Fruit fly (Drosophila melanogaster) whole organism, embryonic: ENCODE data around the gene Spc105R.
A peak's percentile ranks its signal among the peaks of the same experiment; 100 is the strongest.

Source experiments
- Antp ChIP-seq: fragments of 200-800 bp; sonication (Bioruptor generic); optimal IDR thresholded peaks from 3 replicates; lab custom pipeline; 2016; ENCODE audit warnings: missing biosample characterization, missing genetic modification characterization
- Bdp1 ChIP-seq: fragments of 200-800 bp; sonication (Bioruptor generic); optimal IDR thresholded peaks from 3 replicates; lab custom pipeline; 2016; ENCODE audit warnings: missing biosample characterization, missing genetic modification characterization
- BtbVII ChIP-seq: fragments of 200-800 bp; sonication (Bioruptor generic); optimal IDR thresholded peaks from 3 replicates; lab custom pipeline; 2017; ENCODE audit warnings: missing biosample characterization, mild to moderate bottlenecking, missing genetic modification characterization
- CG10366 ChIP-seq: fragments of 200-800 bp; sonication (Bioruptor generic); IDR thresholded peaks from 2 replicates; pipeline ENCODE4 v1.3.6; 2022; ENCODE audit warnings: missing biosample characterization, missing genetic modification characterization
- CG10543 ChIP-seq: fragments of 200-800 bp; sonication (Bioruptor generic); optimal IDR thresholded peaks from 3 replicates; lab custom pipeline; 2017; ENCODE audit warnings: missing biosample characterization, mild to moderate bottlenecking, missing genetic modification characterization, moderate library complexity
- CG10565 ChIP-seq: fragments of 200-800 bp; sonication (Bioruptor generic); optimal IDR thresholded peaks from 3 replicates; lab custom pipeline; 2016; ENCODE audit warnings: missing biosample characterization, mild to moderate bottlenecking, missing genetic modification characterization
- CG18599 ChIP-seq: fragments of 200-800 bp; sonication (Bioruptor generic); optimal IDR thresholded peaks from 3 replicates; lab custom pipeline; 2017; ENCODE audit warnings: missing biosample characterization, missing genetic modification characterization, mild to moderate bottlenecking, moderate library complexity, missing genetic modification reagents
- CG2202 ChIP-seq: fragments of 200-800 bp; sonication (Bioruptor generic); optimal IDR thresholded peaks from 2 replicates; lab custom pipeline; 2018; ENCODE audit warnings: missing biosample characterization, mild to moderate bottlenecking, missing genetic modification characterization
- CG3281 ChIP-seq: fragments of 200-800 bp; sonication (Bioruptor generic); optimal IDR thresholded peaks from 3 replicates; lab custom pipeline; 2017; ENCODE audit warnings: missing biosample characterization, mild to moderate bottlenecking, missing genetic modification characterization
- CG34376 ChIP-seq: fragments of 200-800 bp; sonication (Bioruptor generic); optimal IDR thresholded peaks from 2 replicates; lab custom pipeline; 2018; ENCODE audit warnings: missing biosample characterization, mild to moderate bottlenecking, missing genetic modification characterization
- CG4360 ChIP-seq: fragments of 200-800 bp; sonication (Bioruptor generic); IDR thresholded peaks from 2 replicates; pipeline ENCODE4 v1.3.6; 2022; ENCODE audit warnings: missing biosample characterization, missing genetic modification characterization
- CG43689 ChIP-seq: fragments of 200-800 bp; sonication (Bioruptor generic); IDR thresholded peaks from 2 replicates; pipeline ENCODE4 v1.3.6; 2022; ENCODE audit warnings: missing biosample characterization, missing genetic modification characterization
- CG4854 ChIP-seq: fragments of 200-800 bp; sonication (Bioruptor generic); optimal IDR thresholded peaks from 2 replicates; lab custom pipeline; 2016; ENCODE audit warnings: missing biosample characterization, missing genetic modification characterization, inconsistent platforms
- CG7745 ChIP-seq: fragments of 200-800 bp; sonication (Bioruptor generic); optimal IDR thresholded peaks from 2 replicates; lab custom pipeline; 2018; ENCODE audit warnings: missing biosample characterization, mild to moderate bottlenecking, missing genetic modification characterization, moderate library complexity
- CG7987 ChIP-seq: fragments of 200-800 bp; sonication (Bioruptor generic); optimal IDR thresholded peaks from 2 replicates; lab custom pipeline; 2018; ENCODE audit warnings: missing biosample characterization, mild to moderate bottlenecking, missing genetic modification characterization, moderate library complexity
- CTCF ChIP-seq: fragments of 200-800 bp; sonication (Bioruptor generic); optimal IDR thresholded peaks from 2 replicates; lab custom pipeline; 2017; ENCODE audit warnings: missing biosample characterization, mild to moderate bottlenecking, missing genetic modification characterization, moderate library complexity
- D ChIP-seq, 2 experiments: fragments of 200-800 bp in 1 of 2; fragments of >200 bp in 1 of 2; sonication (Bioruptor generic) in 1 of 2; optimal IDR thresholded peaks; 2 replicates in 1 of 2; 3 replicates in 1 of 2; lab custom pipeline; 2017; ENCODE audit warnings: mild to moderate bottlenecking in 1 of 2, missing biosample characterization in 1 of 2, missing genetic modification characterization in 1 of 2, missing genetic modification reagents in 1 of 2
- Fer3 ChIP-seq: fragments of 200-800 bp; sonication (Bioruptor generic); optimal IDR thresholded peaks from 2 replicates; lab custom pipeline; 2018; ENCODE audit warnings: missing biosample characterization, mild to moderate bottlenecking, missing genetic modification characterization, moderate library complexity
- Jarid2 ChIP-seq: fragments of 200-800 bp; sonication (Bioruptor generic); optimal IDR thresholded peaks from 3 replicates; lab custom pipeline; 2017; ENCODE audit warnings: mild to moderate bottlenecking, missing biosample characterization, missing genetic modification reagents, missing genetic modification characterization
- Lhr ChIP-seq: fragments of 200-800 bp; sonication (Bioruptor generic); optimal IDR thresholded peaks from 3 replicates; lab custom pipeline; 2017; ENCODE audit warnings: mild to moderate bottlenecking, missing biosample characterization, missing genetic modification reagents, missing genetic modification characterization
- Lim3 ChIP-seq: fragments of 200-800 bp; sonication (Bioruptor generic); IDR thresholded peaks from 2 replicates; pipeline ENCODE4 v1.3.6; 2022; ENCODE audit warnings: missing biosample characterization, missing genetic modification characterization
- Myb ChIP-seq: fragments of 200-800 bp; sonication (Bioruptor generic); optimal IDR thresholded peaks from 2 replicates; lab custom pipeline; 2016; ENCODE audit warnings: missing biosample characterization, missing genetic modification characterization
- NC2β ChIP-seq: fragments of 200-800 bp; sonication (Bioruptor generic); optimal IDR thresholded peaks from 2 replicates; lab custom pipeline; 2016; ENCODE audit warnings: missing biosample characterization, missing genetic modification characterization
- NK7.1 ChIP-seq: fragments of 200-800 bp; sonication (Bioruptor generic); optimal IDR thresholded peaks from 3 replicates; lab custom pipeline; 2016; ENCODE audit warnings: missing biosample characterization, missing genetic modification characterization
- Oli ChIP-seq: fragments of 200-800 bp; sonication (Bioruptor generic); optimal IDR thresholded peaks from 2 replicates; lab custom pipeline; 2018; ENCODE audit warnings: missing biosample characterization, mild to moderate bottlenecking, missing genetic modification characterization, moderate library complexity
- Opbp ChIP-seq: fragments of 200-800 bp; sonication (Bioruptor generic); IDR thresholded peaks from 3 replicates; pipeline ENCODE4 v1.3.6; 2022; ENCODE audit warnings: missing biosample characterization, missing genetic modification characterization; ENCODE audit not compliant: partially characterized antibody
- Ravus ChIP-seq: fragments of 200-800 bp; sonication (Bioruptor generic); IDR thresholded peaks from 2 replicates; pipeline ENCODE4 v1.3.6; 2022; ENCODE audit warnings: missing biosample characterization, missing genetic modification characterization
- Spps ChIP-seq: fragments of 200-800 bp; sonication (Bioruptor generic); optimal IDR thresholded peaks from 2 replicates; lab custom pipeline; 2018; ENCODE audit warnings: missing biosample characterization, mild to moderate bottlenecking, missing genetic modification characterization
- Sry-β ChIP-seq: fragments of 200-800 bp; sonication (Bioruptor generic); optimal IDR thresholded peaks from 2 replicates; lab custom pipeline; 2018; ENCODE audit warnings: missing biosample characterization, mild to moderate bottlenecking, missing genetic modification characterization, moderate library complexity
- Sry-δ ChIP-seq: fragments of 200-800 bp; sonication (Bioruptor generic); optimal IDR thresholded peaks from 2 replicates; lab custom pipeline; 2016; ENCODE audit warnings: missing biosample characterization, missing genetic modification characterization
- TFAM ChIP-seq: fragments of 200-800 bp; sonication (Bioruptor generic); optimal IDR thresholded peaks from 2 replicates; lab custom pipeline; 2017; ENCODE audit warnings: missing biosample characterization, missing genetic modification characterization, inconsistent platforms
- amos ChIP-seq: fragments of 200-800 bp; sonication (Bioruptor generic); IDR thresholded peaks from 2 replicates; pipeline ENCODE4 v1.3.6; 2022; ENCODE audit warnings: missing biosample characterization, missing genetic modification characterization; ENCODE audit not compliant: partially characterized antibody
- ara ChIP-seq: fragments of 200-800 bp; sonication (Bioruptor generic); IDR thresholded peaks from 2 replicates; pipeline ENCODE4 v1.3.6; 2022; ENCODE audit warnings: missing biosample characterization, missing genetic modification characterization
- ato ChIP-seq: fragments of 200-800 bp; sonication (Bioruptor generic); IDR thresholded peaks from 2 replicates; pipeline ENCODE4 v1.3.6; 2022; ENCODE audit warnings: missing biosample characterization, missing genetic modification characterization; ENCODE audit not compliant: partially characterized antibody
- br ChIP-seq: fragments of >200 bp; optimal IDR thresholded peaks from 2 replicates; lab custom pipeline; 2017
- cas ChIP-seq: fragments of 200-800 bp; sonication (Bioruptor generic); IDR thresholded peaks from 2 replicates; pipeline ENCODE4 v1.3.6; 2022; ENCODE audit warnings: missing biosample characterization, missing genetic modification characterization
- chn ChIP-seq: fragments of 200-800 bp; sonication (Bioruptor generic); optimal IDR thresholded peaks from 2 replicates; lab custom pipeline; 2016; ENCODE audit warnings: missing biosample characterization, missing genetic modification characterization
- crol ChIP-seq: fragments of 200-800 bp; sonication (Bioruptor generic); IDR thresholded peaks from 2 replicates; pipeline ENCODE4 v1.3.6; 2022; ENCODE audit warnings: missing biosample characterization, missing genetic modification characterization
- en ChIP-seq: fragments of 200-800 bp; sonication (Bioruptor generic); optimal IDR thresholded peaks from 2 replicates; lab custom pipeline; 2016; ENCODE audit warnings: missing biosample characterization, missing genetic modification characterization
- gt ChIP-seq: fragments of 200-800 bp; sonication (Bioruptor generic); IDR thresholded peaks from 2 replicates; pipeline ENCODE4 v1.3.6; 2022; ENCODE audit warnings: missing biosample characterization, missing genetic modification characterization
- jigr1 ChIP-seq: fragments of 200-800 bp; sonication (Bioruptor generic); IDR thresholded peaks from 3 replicates; pipeline ENCODE4 v1.3.6; 2022; ENCODE audit warnings: missing biosample characterization, missing genetic modification characterization
- ken ChIP-seq: fragments of 200-800 bp; sonication (Bioruptor generic); IDR thresholded peaks from 3 replicates; pipeline ENCODE4 v1.3.6; 2022; ENCODE audit warnings: missing biosample characterization, missing genetic modification characterization
- maf-S ChIP-seq: fragments of 200-800 bp; sonication (Bioruptor generic); optimal IDR thresholded peaks from 2 replicates; lab custom pipeline; 2016; ENCODE audit warnings: missing biosample characterization, missing genetic modification characterization
- salm ChIP-seq: fragments of 200-800 bp; sonication (Bioruptor generic); optimal IDR thresholded peaks from 2 replicates; lab custom pipeline; 2018; ENCODE audit warnings: missing biosample characterization, mild to moderate bottlenecking, missing genetic modification characterization
- scrt ChIP-seq: fragments of 200-800 bp; sonication (Bioruptor generic); optimal IDR thresholded peaks from 2 replicates; lab custom pipeline; 2018; ENCODE audit warnings: missing biosample characterization, mild to moderate bottlenecking, missing genetic modification characterization, moderate library complexity
- seq ChIP-seq: fragments of 200-800 bp; sonication (Bioruptor generic); IDR thresholded peaks from 2 replicates; pipeline ENCODE4 v1.3.6; 2022; ENCODE audit warnings: missing biosample characterization, missing genetic modification characterization
- sisA ChIP-seq: fragments of 200-800 bp; sonication (Bioruptor generic); IDR thresholded peaks from 2 replicates; pipeline ENCODE4 v1.3.6; 2022; ENCODE audit warnings: missing biosample characterization, missing genetic modification characterization
- stc ChIP-seq: fragments of 200-800 bp; sonication (Bioruptor generic); IDR thresholded peaks from 2 replicates; pipeline ENCODE4 v1.3.6; 2022; ENCODE audit warnings: missing biosample characterization, missing genetic modification characterization
- sug ChIP-seq: fragments of 200-800 bp; optimal IDR thresholded peaks from 2 replicates; lab custom pipeline; 2019; ENCODE audit warnings: missing biosample characterization, mild to moderate bottlenecking, missing genetic modification characterization, moderate library complexity
- tio ChIP-seq: fragments of 200-800 bp; sonication (Bioruptor generic); optimal IDR thresholded peaks from 2 replicates; lab custom pipeline; 2017; ENCODE audit warnings: missing biosample characterization, missing genetic modification characterization, inconsistent platforms

The Spc105R gene

DNA sequence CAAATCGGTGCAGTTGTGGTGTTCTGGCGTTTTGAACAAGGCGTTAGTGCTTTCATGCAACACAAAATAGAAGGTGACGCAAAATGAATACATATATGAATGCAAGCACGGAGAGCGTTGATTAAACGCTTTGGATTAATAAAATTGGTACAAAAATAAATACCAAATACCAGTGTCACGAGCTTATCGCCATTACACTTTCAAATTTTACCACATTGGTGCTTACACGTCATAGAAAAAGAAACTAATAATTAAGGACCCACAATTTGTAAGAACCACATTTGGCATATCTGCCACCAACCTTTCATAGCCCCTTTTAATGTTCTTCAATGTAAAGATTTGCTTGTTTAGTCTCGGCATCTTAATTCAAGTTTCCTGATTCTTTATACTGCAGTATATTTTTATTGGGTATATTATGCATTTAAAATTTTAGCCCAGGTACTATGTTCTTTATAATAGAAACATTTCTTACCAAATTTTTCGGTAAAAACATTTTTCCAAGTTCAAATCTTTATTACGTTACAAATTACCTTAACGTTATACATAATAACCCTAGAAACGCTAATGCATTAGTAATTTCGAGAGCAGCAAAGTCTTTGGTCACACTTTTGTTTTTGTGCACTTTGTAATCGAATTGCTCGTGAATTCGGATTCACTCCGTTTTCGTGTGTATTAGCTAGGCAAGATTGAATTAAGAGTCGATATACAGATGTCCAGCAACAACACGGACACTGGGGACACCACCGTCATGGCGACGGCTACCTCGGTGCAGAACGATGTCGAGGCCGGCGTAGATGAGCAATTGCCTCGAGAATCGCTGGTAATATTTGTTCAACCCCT lies 21.8 kb upstream of the Spc105R start, which contains the start of the genes Pex16 and Pex14 (continued):
- no peak for TF ChIP-seq BtbVII (GFP tag; lab: Kevin White, UChicago)
- no peak; the same call in 1 of the 2 replicates for TF ChIP-seq Ravus (GFP tag; lab: Robert Waterston, UW)
- TF ChIP-seq Sry-δ: peak; percentile 44
- no peak for TF ChIP-seq CG7745 (tag; lab: Kevin White, UChicago)
- no peak for TF ChIP-seq Lim3
- no peak for TF ChIP-seq crol (GFP tag; lab: Robert Waterston, UW)
- TF ChIP-seq en (GFP tag; lab: Kevin White, UChicago): peak; percentile 35
- TF ChIP-seq CG43689 (GFP tag; lab: Robert Waterston, UW): 0 out of 2 replicates have a peak, but pooled peaks have one; percentile 11
- no peak for TF ChIP-seq br (lab: Kevin White, UChicago)
- no peak for TF ChIP-seq scrt (GFP tag; lab: Kevin White, UChicago)
- 0 out of 2 replicates have a peak, but pooled peaks have one; percentile 10 for TF ChIP-seq seq
- no peak for TF ChIP-seq CG34376
- peak; percentile 60 for TF ChIP-seq Fer3
- TF ChIP-seq CG10366 (GFP tag; lab: Robert Waterston, UW): peak; percentile 73
- TF ChIP-seq stc: no peak
- TF ChIP-seq amos (GFP tag; lab: Robert Waterston, UW): no peak
- TF ChIP-seq CG4360 (GFP tag; lab: Robert Waterston, UW): no peak
- peak; percentile 38 for TF ChIP-seq CG4854 (GFP tag; lab: Kevin White, UChicago)
- peak; percentile 24 for TF ChIP-seq NC2β
- peak; percentile 66 for TF ChIP-seq Myb
- TF ChIP-seq Bdp1 (GFP tag; lab: Kevin White, UChicago): peak; percentile 31
- peak; percentile 66 for TF ChIP-seq NK7.1 (GFP tag; lab: Kevin White, UChicago)
- no peak for TF ChIP-seq Opbp
- peak; percentile 46 for TF ChIP-seq CG18599 (GFP tag; lab: Kevin White, UChicago)
- TF ChIP-seq CG3281 (GFP tag; lab: Kevin White, UChicago): peak; percentile 64
- TF ChIP-seq CG7987 (GFP tag; lab: Kevin White, UChicago): no peak
- peak; percentile 65 for TF ChIP-seq CG10543
- TF ChIP-seq D (optimal IDR thresholded peaks at IDR 0.05; lab: Kevin White, UChicago): no peak
- TF ChIP-seq D (GFP tag; optimal IDR thresholded peaks at IDR 0.05; lab: Kevin White, UChicago): peak; percentile 31
- TF ChIP-seq Jarid2 (GFP tag; lab: Kevin White, UChicago): no peak
- peak; percentile 73 for TF ChIP-seq chn (GFP tag; lab: Kevin White, UChicago)
- peak; percentile 72 for TF ChIP-seq maf-S (GFP tag; lab: Kevin White, UChicago)
- peak; percentile 53 for TF ChIP-seq sug (tag; lab: Kevin White, UChicago)
- peak; percentile 78 for TF ChIP-seq sisA (GFP tag; lab: Robert Waterston, UW)
- no peak for TF ChIP-seq TFAM (GFP tag; lab: Kevin White, UChicago)
- TF ChIP-seq cas (GFP tag; lab: Robert Waterston, UW): no peak
- TF ChIP-seq tio (GFP tag; lab: Kevin White, UChicago): no peak
- peak; percentile 59 for TF ChIP-seq Oli (tag; lab: Kevin White, UChicago)
- TF ChIP-seq jigr1 (GFP tag; lab: Robert Waterston, UW): no peak
- TF ChIP-seq Lhr (GFP tag; lab: Kevin White, UChicago): peak; percentile 28
- peak; percentile 10 for TF ChIP-seq Sry-β
- no peak for TF ChIP-seq gt
- no peak for TF ChIP-seq CG10565 (GFP tag; lab: Kevin White, UChicago)
- TF ChIP-seq Spps (tag; lab: Kevin White, UChicago): peak; percentile 28
- TF ChIP-seq ken: peak; percentile 77; the same call in 2 of the 3 replicates
- no peak for TF ChIP-seq CTCF (GFP tag; lab: Kevin White, UChicago)
- no peak for TF ChIP-seq ato (GFP tag; lab: Robert Waterston, UW)
- TF ChIP-seq salm: no peak
- peak; percentile 81 for TF ChIP-seq Antp
- TF ChIP-seq CG2202 (tag; lab: Kevin White, UChicago): no peak
- TF ChIP-seq ara (GFP tag; lab: Robert Waterston, UW): peak; percentile 37
